Worm (Caenorhabditis elegans): ENCODE measurements around the gene psr-1.

DNA sequence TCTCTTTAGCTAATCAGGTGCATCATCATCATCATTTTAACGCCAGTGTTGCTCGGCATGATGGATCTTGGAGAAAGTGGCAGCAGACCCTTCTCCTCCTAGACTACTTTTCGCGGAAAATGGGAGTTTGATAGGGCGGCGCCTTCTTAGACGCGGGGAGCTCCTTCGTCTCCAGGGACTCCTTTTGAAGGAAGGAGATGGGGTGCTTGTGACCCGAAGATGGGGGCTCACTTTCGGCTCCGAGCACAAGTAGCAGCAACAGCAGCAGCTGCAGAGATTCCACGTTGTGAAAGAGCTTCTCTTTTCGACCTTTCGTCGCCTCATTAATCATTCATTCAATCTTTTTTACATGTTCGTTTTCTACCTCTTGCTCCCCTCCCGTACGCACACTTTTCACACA is 14.3 kb downstream of the psr-1 start:
- no peak for TF ChIP-seq mdl-1 (tag; optimal IDR thresholded peaks at IDR 0.05)
- TF ChIP-seq unc-62 (GFP tag; optimal IDR thresholded peaks at IDR 0.05) = no peak
- TF ChIP-seq nhr-237 (tag; optimal IDR thresholded peaks at IDR 0.05) = no peak
- no peak for TF ChIP-seq zag-1 (tag; optimal IDR thresholded peaks at IDR 0.05)
- TF ChIP-seq nhr-11 (tag; optimal IDR thresholded peaks at IDR 0.05) = no peak
- no peak for TF ChIP-seq snpc-4 (tag; optimal IDR thresholded peaks at IDR 0.05)
